Worm (Caenorhabditis elegans) whole organism, early embryonic: ENCODE data around the gene meg-2.

ENCODE experiments used
- aly-1 ChIP-seq: sonication (generic microtip); optimal IDR thresholded peaks from 2 replicates; lab custom pipeline; 2016; ENCODE audit warnings: missing genetic modification characterization, missing compliant biosample characterization
- ama-1 ChIP-seq: fragments of 150-350 bp; optimal IDR thresholded peaks from 2 replicates; lab custom pipeline; 2014
- ceh-36 ChIP-seq: sonication (generic microtip); optimal IDR thresholded peaks from 2 replicates; lab custom pipeline; 2016; ENCODE audit warnings: missing genetic modification characterization, inconsistent platforms, missing compliant biosample characterization

DNA sequence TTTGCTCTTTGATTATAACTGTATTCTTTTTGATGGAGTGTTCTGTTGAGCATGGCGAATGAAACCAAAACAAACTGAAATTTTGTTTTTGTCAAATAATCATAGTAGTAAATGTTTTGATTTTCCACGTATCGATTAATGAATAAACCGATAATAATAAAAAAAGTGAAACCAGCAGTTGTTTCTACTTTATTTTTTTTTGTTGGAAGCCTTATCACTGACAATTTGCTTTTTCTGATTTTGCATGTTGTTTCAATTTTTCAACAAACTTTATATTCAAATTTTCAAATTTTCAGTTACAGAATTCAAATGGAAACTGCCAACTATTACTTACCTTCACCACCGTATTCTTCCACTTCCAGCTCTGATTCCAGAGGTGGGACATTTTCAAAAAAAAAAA lies 8.6 kb upstream of the meg-2 start, which contains the start of gene elt-3:
- TF ChIP-seq ceh-36 (no peak), aly-1 (tag; lab: Kevin White, UChicago) (no peak), ama-1 (lab: Kevin White, UChicago) (no peak)
